Worm (Caenorhabditis elegans) whole organism, L4 larva: Measurements from ENCODE around the gene cyp-34A2.

Source experiments
- aly-2 ChIP-seq: sonication (generic microtip); optimal IDR thresholded peaks from 2 replicates; lab custom pipeline; 2018; ENCODE audit warnings: missing biosample characterization, missing genetic modification characterization
- ceh-44 ChIP-seq: fragments of 200-800 bp; sonication (Bioruptor generic); IDR thresholded peaks from 2 replicates; pipeline ENCODE4 v1.3.6; 2022; ENCODE audit warnings: missing genetic modification reagents, missing genetic modification characterization, missing compliant biosample characterization
- ces-1 ChIP-seq: fragments of 150-350 bp; sonication (generic microtip); optimal IDR thresholded peaks from 4 replicates; lab custom pipeline; 2014; ENCODE audit warnings: missing biosample characterization, missing genetic modification reagents, missing genetic modification characterization
- fos-1 ChIP-seq: fragments of 150-350 bp; optimal IDR thresholded peaks from 2 replicates; lab custom pipeline; 2014; ENCODE audit warnings: missing biosample characterization, missing genetic modification characterization
- hlh-30 ChIP-seq: sonication (generic microtip); optimal IDR thresholded peaks from 2 replicates; lab custom pipeline; 2017; ENCODE audit warnings: antibody characterized with exemption, mild to moderate bottlenecking, missing genetic modification characterization, missing compliant biosample characterization; ENCODE audit not compliant: insufficient read depth
- lin-39 ChIP-seq: fragments of 150-350 bp; optimal IDR thresholded peaks from 2 replicates; lab custom pipeline; 2014; ENCODE audit warnings: missing biosample characterization, missing genetic modification reagents, missing genetic modification characterization
- mxl-3 ChIP-seq: fragments of 200-800 bp; sonication (Bioruptor generic); optimal IDR thresholded peaks from 2 replicates; lab custom pipeline; 2018; ENCODE audit warnings: mild to moderate bottlenecking, missing genetic modification characterization, missing compliant biosample characterization
- nhr-6 ChIP-seq: fragments of 150-350 bp; optimal IDR thresholded peaks from 2 replicates; lab custom pipeline; 2014; ENCODE audit warnings: missing biosample characterization, missing genetic modification characterization
- php-3 ChIP-seq: fragments of 200-800 bp; sonication (Bioruptor generic); IDR thresholded peaks from 2 replicates; pipeline ENCODE4 v1.3.6; 2022; ENCODE audit warnings: missing genetic modification reagents, missing genetic modification characterization, missing compliant biosample characterization
- skn-1 ChIP-seq: fragments of 150-350 bp; optimal IDR thresholded peaks from 2 replicates; lab custom pipeline; 2014; ENCODE audit warnings: missing biosample characterization, missing genetic modification characterization
- snpc-1.2 ChIP-seq: fragments of 200-800 bp; sonication (Bioruptor generic); IDR thresholded peaks from 2 replicates; pipeline ENCODE4 v1.3.6; 2022; ENCODE audit warnings: missing genetic modification reagents, missing genetic modification characterization, missing compliant biosample characterization
- zag-1 ChIP-seq: fragments of 150-350 bp; optimal IDR thresholded peaks from 2 replicates; lab custom pipeline; 2014; ENCODE audit warnings: missing biosample characterization, missing genetic modification characterization

DNA sequence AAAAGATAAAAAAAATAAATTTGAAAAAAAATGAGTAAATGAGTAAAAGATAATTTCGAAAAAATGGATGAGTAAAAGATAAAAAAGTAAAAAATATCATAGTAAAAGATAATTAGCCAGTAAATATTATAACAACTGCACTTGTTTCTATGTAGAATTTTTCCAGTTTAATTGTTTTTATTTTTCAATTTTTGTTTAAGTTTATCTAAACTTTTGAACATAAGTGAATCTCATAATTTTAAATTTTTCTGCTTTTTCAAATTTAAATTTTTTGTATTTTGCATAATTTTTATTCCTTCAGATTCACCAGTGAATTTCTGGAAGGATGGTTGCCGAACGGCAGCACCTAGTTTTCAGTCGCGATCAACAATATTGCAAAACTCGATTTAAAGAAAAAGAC, 49.6 kb downstream of the cyp-34A2 start, which contains the start of gene chil-12:
- TF ChIP-seq hlh-30 (tag; lab: Kevin White, UChicago) (no peak), nhr-6 (tag; lab: Kevin White, UChicago) (no peak), ces-1 (GFP tag; lab: Kevin White, UChicago) (no peak), zag-1 (tag; lab: Kevin White, UChicago) (no peak), mxl-3 (GFP tag; lab: Kevin White, UChicago) (no peak), aly-2 (tag; lab: Kevin White, UChicago) (no peak), skn-1 (tag; lab: Kevin White, UChicago) (no peak), fos-1 (tag; lab: Kevin White, UChicago) (no peak), lin-39 (tag; lab: Kevin White, UChicago) (no peak), snpc-1.2 (GFP tag; lab: Robert Waterston, UW) (no peak), ceh-44 (GFP tag; lab: Robert Waterston, UW) (no peak), php-3 (GFP tag; lab: Robert Waterston, UW) (no peak)
